Fruit fly (Drosophila melanogaster) whole organism, adult: ENCODE measurements around the gene Polr3E.

Experiments
- CG11617 ChIP-seq: fragments of 200-800 bp; sonication (Bioruptor generic); optimal IDR thresholded peaks from 2 replicates; lab custom pipeline; 2017; ENCODE audit warnings: mild to moderate bottlenecking, missing biosample characterization, missing genetic modification reagents, missing genetic modification characterization
- CG14711 ChIP-seq: fragments of 200-800 bp; sonication (Bioruptor generic); optimal IDR thresholded peaks from 2 replicates; lab custom pipeline; 2018; ENCODE audit warnings: missing biosample characterization, mild to moderate bottlenecking, missing genetic modification characterization, moderate library complexity
- CG1620 ChIP-seq: fragments of 200-800 bp; sonication (Bioruptor generic); optimal IDR thresholded peaks from 2 replicates; lab custom pipeline; 2016; ENCODE audit warnings: missing biosample characterization, missing genetic modification characterization
- CG33017 ChIP-seq: fragments of 200-800 bp; sonication (Bioruptor generic); optimal IDR thresholded peaks from 2 replicates; lab custom pipeline; 2018; ENCODE audit warnings: missing biosample characterization, mild to moderate bottlenecking, missing genetic modification characterization, moderate library complexity
- CG7101 ChIP-seq: fragments of 200-800 bp; sonication (Bioruptor generic); optimal IDR thresholded peaks from 2 replicates; lab custom pipeline; 2018; ENCODE audit warnings: missing biosample characterization, mild to moderate bottlenecking, missing genetic modification characterization, moderate library complexity
- bab1 ChIP-seq: fragments of 200-800 bp; sonication (Bioruptor generic); optimal IDR thresholded peaks from 3 replicates; lab custom pipeline; 2019; ENCODE audit warnings: missing biosample characterization, mild to moderate bottlenecking, missing genetic modification characterization, moderate library complexity
- cic ChIP-seq: fragments of 200-800 bp; sonication (Bioruptor generic); optimal IDR thresholded peaks from 2 replicates; lab custom pipeline; 2017; ENCODE audit warnings: missing biosample characterization, mild to moderate bottlenecking, missing genetic modification characterization, moderate library complexity
- cnc ChIP-seq, 2 experiments: fragments of >200 bp; optimal IDR thresholded peaks; 2 replicates each; lab custom pipeline; 2017
- pad ChIP-seq: fragments of 200-800 bp; sonication (Bioruptor generic); optimal IDR thresholded peaks from 3 replicates; lab custom pipeline; 2017; ENCODE audit warnings: missing biosample characterization, missing genetic modification characterization, mild to moderate bottlenecking, moderate library complexity, missing genetic modification reagents

DNA sequence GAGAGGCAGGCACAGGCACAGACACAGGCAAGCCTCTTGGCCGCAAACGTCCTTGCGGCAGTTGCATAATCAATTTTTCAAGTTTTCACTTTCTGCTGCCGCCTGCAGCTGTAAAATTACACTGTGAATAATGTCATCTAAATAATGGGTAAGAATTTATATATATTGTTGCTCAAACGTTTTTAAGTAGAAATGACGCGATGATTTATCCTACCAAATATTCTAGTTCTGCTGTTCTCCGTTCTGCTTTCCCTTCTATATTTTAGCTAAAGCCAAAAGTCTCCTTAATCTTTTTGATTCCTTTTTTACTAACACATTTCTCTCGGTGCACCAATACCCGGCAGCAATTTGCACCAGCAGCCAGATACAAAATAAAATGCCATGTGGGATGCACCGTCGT is 48.8 kb downstream of the Polr3E start:
- no peak for TF ChIP-seq CG11617
- TF ChIP-seq CG1620 (GFP tag; lab: Kevin White, UChicago), result no peak
- no peak for TF ChIP-seq cnc (optimal IDR thresholded peaks at IDR 0.05; lab: Kevin White, UChicago)
- no peak for TF ChIP-seq CG33017 (tag; lab: Kevin White, UChicago)
- no peak for TF ChIP-seq cic (GFP tag; lab: Kevin White, UChicago)
- TF ChIP-seq CG14711 (tag; lab: Kevin White, UChicago), result no peak
- no peak for TF ChIP-seq bab1 (GFP tag; lab: Kevin White, UChicago)
- TF ChIP-seq CG7101 (tag; lab: Kevin White, UChicago), result no peak
- no peak for TF ChIP-seq pad (GFP tag; lab: Kevin White, UChicago)
